Worm (Caenorhabditis elegans): ENCODE results near the gene rpn-12.

DNA sequence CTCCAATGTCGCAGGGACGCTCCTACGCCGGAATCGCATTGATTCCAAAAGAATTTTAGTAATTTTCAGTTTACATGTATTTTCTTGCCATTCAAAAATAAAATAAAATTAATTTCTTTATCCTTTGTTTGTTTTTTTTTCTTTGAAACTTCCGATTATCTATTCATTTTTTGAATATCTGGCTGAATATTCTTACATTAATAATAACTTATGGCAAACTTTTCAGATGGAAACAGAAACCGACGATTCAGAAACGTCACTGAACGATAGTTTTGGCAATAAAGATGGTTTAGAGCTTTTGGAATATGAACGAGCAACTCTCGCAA, 43.0 kb downstream of the rpn-12 start, which contains the start of gene xpf-1:
- no peak for TF ChIP-seq mml-1 (tag; optimal IDR thresholded peaks at IDR 0.05)
- no peak for TF ChIP-seq zag-1 (tag; optimal IDR thresholded peaks at IDR 0.05)
- no peak for TF ChIP-seq lin-39 (tag; optimal IDR thresholded peaks at IDR 0.05)
- TF ChIP-seq mdl-1 (tag; optimal IDR thresholded peaks at IDR 0.05) = no peak
- no peak for TF ChIP-seq egl-27 (tag; optimal IDR thresholded peaks at IDR 0.05)
- no peak for TF ChIP-seq jun-1 (tag; optimal IDR thresholded peaks at IDR 0.05)
- no peak for TF ChIP-seq unc-39 (tag; optimal IDR thresholded peaks at IDR 0.05)
- no peak for TF ChIP-seq elt-1 (tag; optimal IDR thresholded peaks at IDR 0.05)
